Worm (Caenorhabditis elegans) whole organism, late embryonic: ENCODE results near the gene T28C6.8.

ENCODE experiments used
- ama-1 ChIP-seq: fragments of 150-350 bp; optimal IDR thresholded peaks from 2 replicates; lab custom pipeline; 2014
- ceh-30 ChIP-seq: fragments of 150-350 bp; optimal IDR thresholded peaks from 2 replicates; lab custom pipeline; 2014; ENCODE audit warnings: missing biosample characterization, missing genetic modification characterization
- dve-1 ChIP-seq: sonication (generic microtip); optimal IDR thresholded peaks from 2 replicates; lab custom pipeline; 2017; ENCODE audit warnings: antibody characterized with exemption, mild to moderate bottlenecking, missing genetic modification characterization, missing compliant biosample characterization
- nhr-11 ChIP-seq: fragments of 150-350 bp; optimal IDR thresholded peaks from 2 replicates; lab custom pipeline; 2014; ENCODE audit warnings: missing biosample characterization, missing genetic modification characterization
- pag-3 ChIP-seq: sonication (generic microtip); optimal IDR thresholded peaks from 2 replicates; lab custom pipeline; 2016; ENCODE audit warnings: missing compliant biosample characterization, missing genetic modification characterization, borderline replicate concordance
- pha-2 ChIP-seq: sonication (generic microtip); optimal IDR thresholded peaks from 2 replicates; lab custom pipeline; 2017; ENCODE audit warnings: mild to moderate bottlenecking, missing genetic modification characterization, missing compliant biosample characterization
- pha-4 ChIP-seq: fragments of 150-350 bp; optimal IDR thresholded peaks from 2 replicates; lab custom pipeline; 2018; ENCODE audit warnings: missing biosample characterization, missing genetic modification reagents, missing genetic modification characterization
- tbx-7 ChIP-seq: sonication (generic microtip); optimal IDR thresholded peaks from 2 replicates; lab custom pipeline; 2016; ENCODE audit warnings: missing genotype, missing genetic modification characterization, missing compliant biosample characterization
- unc-42 ChIP-seq: sonication (generic microtip); optimal IDR thresholded peaks from 2 replicates; lab custom pipeline; 2016; ENCODE audit warnings: missing genotype, missing genetic modification characterization, missing compliant biosample characterization

- no peak for TF ChIP-seq pha-4 (tag; lab: Kevin White, UChicago)
- no peak for TF ChIP-seq tbx-7 (tag; lab: Kevin White, UChicago)
- TF ChIP-seq ama-1 (lab: Kevin White, UChicago), result no peak
- no peak for TF ChIP-seq dve-1 (tag; lab: Kevin White, UChicago)
- no peak for TF ChIP-seq pag-3 (tag; lab: Kevin White, UChicago)
- no peak for TF ChIP-seq nhr-11 (tag; lab: Kevin White, UChicago)
- no peak for TF ChIP-seq ceh-30
- TF ChIP-seq unc-42 (tag; lab: Kevin White, UChicago), result no peak
- TF ChIP-seq pha-2 (tag; lab: Kevin White, UChicago), result no peak
Observed at ce11 chrIV:8826606-8827000, 3.9 kb downstream of the T28C6.8 start.
